Worm (Caenorhabditis elegans) whole organism, young adult: ENCODE results near the gene Y48A6B.3.

Source experiments
- B0035.1 ChIP-seq: sonication (generic microtip); optimal IDR thresholded peaks from 2 replicates; lab custom pipeline; 2016; ENCODE audit warnings: missing genetic modification characterization, mild to moderate bottlenecking, missing compliant biosample characterization, missing genotype, missing genetic modification reagents
- C06A6.2 ChIP-seq: fragments of 200-800 bp; sonication (Bioruptor generic); conservative IDR thresholded peaks from 2 replicates; pipeline ENCODE4 v1.3.6; 2022; ENCODE audit warnings: missing genetic modification characterization, missing compliant biosample characterization
- D2030.7 ChIP-seq: fragments of 200-800 bp; sonication (Bioruptor generic); IDR thresholded peaks from 2 replicates; pipeline ENCODE4 v1.3.6; 2022; ENCODE audit warnings: missing genetic modification reagents, missing genetic modification characterization, missing compliant biosample characterization
- F23B12.7 ChIP-seq: sonication (generic microtip); optimal IDR thresholded peaks from 2 replicates; lab custom pipeline; 2017; ENCODE audit warnings: missing genetic modification characterization, mild to moderate bottlenecking, missing compliant biosample characterization, antibody characterized with exemption, moderate library complexity; ENCODE audit not compliant: insufficient read depth
- F49E8.2 ChIP-seq: sonication (generic microtip); optimal IDR thresholded peaks from 3 replicates; lab custom pipeline; 2017; ENCODE audit warnings: missing genetic modification characterization, mild to moderate bottlenecking, missing compliant biosample characterization, antibody characterized with exemption, moderate library complexity; ENCODE audit not compliant: insufficient read depth
- F52B5.7 ChIP-seq: sonication (generic microtip); optimal IDR thresholded peaks from 2 replicates; lab custom pipeline; 2016; ENCODE audit warnings: mild to moderate bottlenecking, missing genetic modification characterization, missing compliant biosample characterization
- F57C9.4 ChIP-seq: sonication (generic microtip); optimal IDR thresholded peaks from 2 replicates; lab custom pipeline; 2017; ENCODE audit warnings: mild to moderate bottlenecking, missing genetic modification characterization, missing compliant biosample characterization
- Y67H2A.10 ChIP-seq: fragments of 200-800 bp; sonication (Bioruptor generic); conservative IDR thresholded peaks from 2 replicates; pipeline ENCODE4 v1.3.6; 2022; ENCODE audit warnings: missing genetic modification reagents, missing genetic modification characterization, missing compliant biosample characterization
- Y95B8A.8 ChIP-seq: fragments of 200-800 bp; sonication (Bioruptor generic); IDR thresholded peaks from 2 replicates; pipeline ENCODE4 v1.3.6; 2022; ENCODE audit warnings: missing genetic modification reagents, missing genetic modification characterization, missing compliant biosample characterization
- ama-1 ChIP-seq, 3 experiments: fragments of 150-350 bp in 1 of 3; sonication (generic microtip) in 2 of 3; optimal IDR thresholded peaks; 2 replicates each; lab custom pipeline; 2014 to 2018; ENCODE audit warnings: missing biosample characterization in 2 of 3, missing genetic modification characterization in 2 of 3, missing genetic modification reagents in 2 of 3
- aptf-3 ChIP-seq: fragments of 200-800 bp; sonication (Bioruptor generic); IDR thresholded peaks from 2 replicates; pipeline ENCODE4 v1.3.6; 2022; ENCODE audit warnings: missing genetic modification characterization, missing compliant biosample characterization
- atf-7 ChIP-seq: sonication (generic microtip); optimal IDR thresholded peaks from 2 replicates; lab custom pipeline; 2017; ENCODE audit warnings: mild to moderate bottlenecking, missing genetic modification characterization, missing compliant biosample characterization
- attf-3 ChIP-seq: fragments of 200-800 bp; sonication (Bioruptor generic); conservative IDR thresholded peaks from 2 replicates; pipeline ENCODE4 v1.3.6; 2022; ENCODE audit warnings: missing genetic modification reagents, missing genetic modification characterization, missing compliant biosample characterization
- attf-5 ChIP-seq: fragments of 200-800 bp; sonication (Bioruptor generic); optimal IDR thresholded peaks from 2 replicates; lab custom pipeline; 2018; ENCODE audit warnings: mild to moderate bottlenecking, missing genetic modification characterization, missing compliant biosample characterization
- attf-6 ChIP-seq: fragments of 200-800 bp; sonication (Bioruptor generic); IDR thresholded peaks from 2 replicates; pipeline ENCODE4 v1.3.6; 2022; ENCODE audit warnings: missing genetic modification reagents, missing genetic modification characterization, missing compliant biosample characterization
- bed-2 ChIP-seq: fragments of 200-800 bp; sonication (Bioruptor generic); IDR thresholded peaks from 2 replicates; pipeline ENCODE4 v1.3.6; 2022; ENCODE audit warnings: missing genetic modification reagents, missing genetic modification characterization, missing compliant biosample characterization
- ccch-3 ChIP-seq: fragments of 200-800 bp; sonication (Bioruptor generic); optimal IDR thresholded peaks from 2 replicates; lab custom pipeline; 2018; ENCODE audit warnings: mild to moderate bottlenecking, missing genetic modification characterization, missing compliant biosample characterization
- cebp-1 ChIP-seq, 2 experiments: fragments of 200-800 bp in 1 of 2; sonication (Bioruptor generic) in 1 of 2; sonication (generic microtip) in 1 of 2; IDR thresholded peaks in 1 of 2; optimal IDR thresholded peaks in 1 of 2; 2 replicates each; pipeline versions ENCODE4 v1.3.6 to Lab custom; 2017 to 2022; ENCODE audit warnings: missing compliant biosample characterization in 2 of 2, missing genetic modification characterization in 2 of 2, mild to moderate bottlenecking in 1 of 2, missing genetic modification reagents in 1 of 2, moderate library complexity in 1 of 2
- cebp-2 ChIP-seq: fragments of 200-800 bp; sonication (Bioruptor generic); IDR thresholded peaks from 2 replicates; pipeline ENCODE4 v1.3.6; 2022; ENCODE audit warnings: missing genetic modification characterization, missing compliant biosample characterization
- ceh-27 ChIP-seq: fragments of 200-800 bp; sonication (Bioruptor generic); optimal IDR thresholded peaks from 2 replicates; lab custom pipeline; 2018; ENCODE audit warnings: mild to moderate bottlenecking, missing genetic modification characterization, moderate library complexity, missing compliant biosample characterization
- ceh-58 ChIP-seq: fragments of 200-800 bp; sonication (Bioruptor generic); IDR thresholded peaks from 2 replicates; pipeline ENCODE4 v1.3.6; 2022; ENCODE audit warnings: missing genetic modification characterization, missing compliant biosample characterization
- die-1 ChIP-seq: sonication (generic microtip); optimal IDR thresholded peaks from 2 replicates; lab custom pipeline; 2016; ENCODE audit warnings: missing genotype, mild to moderate bottlenecking, missing genetic modification characterization, missing compliant biosample characterization
- dpl-1 ChIP-seq: fragments of 150-350 bp; optimal IDR thresholded peaks from 2 replicates; lab custom pipeline; 2014; ENCODE audit warnings: missing biosample characterization, missing genetic modification reagents, missing genetic modification characterization
- efl-1 ChIP-seq: fragments of 150-350 bp; optimal IDR thresholded peaks from 2 replicates; lab custom pipeline; 2014; ENCODE audit warnings: missing biosample characterization, missing genetic modification reagents, missing genetic modification characterization
- egrh-3 ChIP-seq: fragments of 200-800 bp; sonication (Bioruptor generic); IDR thresholded peaks from 2 replicates; pipeline ENCODE4 v1.3.6; 2022; ENCODE audit warnings: missing genetic modification reagents, missing genetic modification characterization, missing compliant biosample characterization
- fkh-3 ChIP-seq: sonication (generic microtip); optimal IDR thresholded peaks from 2 replicates; lab custom pipeline; 2016; ENCODE audit warnings: mild to moderate bottlenecking, missing genetic modification characterization, missing compliant biosample characterization
- gei-17 ChIP-seq: fragments of 200-800 bp; sonication (Bioruptor generic); optimal IDR thresholded peaks from 2 replicates; lab custom pipeline; 2018; ENCODE audit warnings: mild to moderate bottlenecking, missing genetic modification characterization, missing compliant biosample characterization
- hmg-1.2 ChIP-seq: fragments of 200-800 bp; sonication (Bioruptor generic); IDR thresholded peaks from 2 replicates; pipeline ENCODE4 v1.3.6; 2022; ENCODE audit warnings: missing genetic modification reagents, missing genetic modification characterization, missing compliant biosample characterization
- hmg-20 ChIP-seq: fragments of 200-800 bp; sonication (Bioruptor generic); IDR thresholded peaks from 2 replicates; pipeline ENCODE4 v1.3.6; 2022; ENCODE audit warnings: missing genetic modification reagents, missing genetic modification characterization, missing compliant biosample characterization
- hsf-1 ChIP-seq: fragments of 200-800 bp; sonication (Bioruptor generic); IDR thresholded peaks from 2 replicates; pipeline ENCODE4 v1.3.6; 2022; ENCODE audit warnings: missing genetic modification reagents, missing genetic modification characterization, missing compliant biosample characterization
- lag-1 ChIP-seq: fragments of 200-800 bp; sonication (Bioruptor generic); IDR thresholded peaks from 2 replicates; pipeline ENCODE4 v1.3.6; 2022; ENCODE audit warnings: missing genetic modification reagents, missing genetic modification characterization, missing compliant biosample characterization
- let-607 ChIP-seq, 2 experiments: fragments of 200-800 bp in 1 of 2; sonication (Bioruptor generic) in 1 of 2; sonication (generic microtip) in 1 of 2; optimal IDR thresholded peaks; 2 replicates each; lab custom pipeline; 2016 to 2018; ENCODE audit warnings: mild to moderate bottlenecking in 2 of 2, missing compliant biosample characterization in 2 of 2, missing genetic modification characterization in 2 of 2, moderate library complexity in 2 of 2, missing genotype in 1 of 2
- lsl-1 ChIP-seq: fragments of 200-800 bp; sonication (Bioruptor generic); optimal IDR thresholded peaks from 2 replicates; lab custom pipeline; 2018; ENCODE audit warnings: mild to moderate bottlenecking, missing genetic modification characterization, moderate library complexity, missing compliant biosample characterization
- madf-3 ChIP-seq: fragments of 200-800 bp; sonication (Bioruptor generic); IDR thresholded peaks from 2 replicates; pipeline ENCODE4 v1.3.6; 2022; ENCODE audit warnings: missing genetic modification reagents, missing genetic modification characterization, missing compliant biosample characterization
- madf-6 ChIP-seq: fragments of 200-800 bp; sonication (Bioruptor generic); IDR thresholded peaks from 2 replicates; pipeline ENCODE4 v1.3.6; 2022; ENCODE audit warnings: missing genetic modification reagents, missing genetic modification characterization, missing compliant biosample characterization
- mcd-1 ChIP-seq: fragments of 200-800 bp; sonication (Bioruptor generic); IDR thresholded peaks from 2 replicates; pipeline ENCODE4 v1.3.6; 2022; ENCODE audit warnings: missing genetic modification reagents, missing genetic modification characterization, missing compliant biosample characterization
- mel-28 ChIP-seq: sonication (generic microtip); optimal IDR thresholded peaks from 2 replicates; lab custom pipeline; 2016; ENCODE audit warnings: borderline replicate concordance, mild to moderate bottlenecking, missing genetic modification characterization, missing compliant biosample characterization
- nfyb-1 ChIP-seq: fragments of 200-800 bp; sonication (Bioruptor generic); IDR thresholded peaks from 2 replicates; pipeline ENCODE4 v1.3.6; 2022; ENCODE audit warnings: missing genetic modification reagents, missing genetic modification characterization, missing compliant biosample characterization
- nhr-90 ChIP-seq: sonication (generic microtip); optimal IDR thresholded peaks from 2 replicates; lab custom pipeline; 2016; ENCODE audit warnings: missing genotype, mild to moderate bottlenecking, missing genetic modification characterization, missing compliant biosample characterization
- rpc-1 ChIP-seq, 2 experiments: fragments of 150-350 bp in 1 of 2; sonication (generic microtip) in 1 of 2; optimal IDR thresholded peaks; 2 replicates each; lab custom pipeline; 2014 to 2018; ENCODE audit warnings: missing biosample characterization in 1 of 2, missing genetic modification characterization in 1 of 2, missing genetic modification reagents in 1 of 2, missing genotype in 1 of 2
- sdz-38 ChIP-seq: sonication (generic microtip); optimal IDR thresholded peaks from 2 replicates; lab custom pipeline; 2016; ENCODE audit warnings: missing genotype, missing genetic modification characterization, missing compliant biosample characterization
- sea-2 ChIP-seq: fragments of 200-800 bp; sonication (Bioruptor generic); IDR thresholded peaks from 2 replicates; pipeline ENCODE4 v1.3.6; 2022; ENCODE audit warnings: missing genetic modification characterization, missing compliant biosample characterization
- tbp1 ChIP-seq: fragments of 200-800 bp; sonication (Bioruptor generic); optimal IDR thresholded peaks from 2 replicates; lab custom pipeline; 2018; ENCODE audit warnings: mild to moderate bottlenecking, missing genetic modification characterization, missing compliant biosample characterization
- tbx-9 ChIP-seq: sonication (generic microtip); optimal IDR thresholded peaks from 2 replicates; lab custom pipeline; 2016; ENCODE audit warnings: borderline replicate concordance, missing genetic modification characterization, inconsistent platforms, missing compliant biosample characterization
- unc-130 ChIP-seq: sonication (generic microtip); optimal IDR thresholded peaks from 2 replicates; lab custom pipeline; 2016; ENCODE audit warnings: missing genetic modification reagents, missing genetic modification characterization, missing compliant biosample characterization
- unc-62 ChIP-seq: fragments of 150-350 bp; optimal IDR thresholded peaks from 2 replicates; lab custom pipeline; 2014; ENCODE audit warnings: missing biosample characterization, missing genetic modification reagents, missing genetic modification characterization
- xnd-1 ChIP-seq: sonication (generic microtip); optimal IDR thresholded peaks from 2 replicates; lab custom pipeline; 2016; ENCODE audit warnings: missing genotype, missing genetic modification reagents, missing genetic modification characterization, missing compliant biosample characterization
- ztf-26 ChIP-seq: sonication (generic microtip); optimal IDR thresholded peaks from 2 replicates; lab custom pipeline; 2017; ENCODE audit warnings: missing genetic modification characterization, missing compliant biosample characterization

Gene Y48A6B.3

ce11 chrIII:11026516-11027048 is 18.6 kb downstream of the Y48A6B.3 start, which contains the start of gene Y48A6B.7 (continued):
- no peak for TF ChIP-seq dpl-1 (GFP tag; lab: Kevin White, UChicago)
- no peak for TF ChIP-seq aptf-3 (GFP tag; lab: Robert Waterston, UW)
- TF ChIP-seq nhr-90 (tag; lab: Kevin White, UChicago), result peak; percentile 46
- TF ChIP-seq lsl-1 (GFP tag; lab: Kevin White, UChicago), result no peak
- no peak for TF ChIP-seq die-1 (tag; lab: Kevin White, UChicago)
- TF ChIP-seq tbx-9, result no peak
- TF ChIP-seq fkh-3, result no peak
- no peak for TF ChIP-seq cebp-1 (GFP tag; IDR thresholded peaks at IDR 0.05; lab: Robert Waterston, UW)
- no peak for TF ChIP-seq cebp-1 (tag; optimal IDR thresholded peaks at IDR 0.05; lab: Kevin White, UChicago)
- no peak for TF ChIP-seq B0035.1
- TF ChIP-seq hsf-1 (GFP tag; lab: Robert Waterston, UW), result no peak
- TF ChIP-seq mel-28 (tag; lab: Kevin White, UChicago), result no peak
- no peak for TF ChIP-seq D2030.7
- no peak for TF ChIP-seq F52B5.7 (tag; lab: Kevin White, UChicago)
- no peak for TF ChIP-seq F57C9.4
- no peak for TF ChIP-seq attf-5 (GFP tag; lab: Kevin White, UChicago)
- TF ChIP-seq ceh-27 (GFP tag; lab: Kevin White, UChicago), result no peak
- TF ChIP-seq xnd-1 (tag; lab: Kevin White, UChicago), result no peak
- no peak for TF ChIP-seq efl-1 (GFP tag; lab: Kevin White, UChicago)
- no peak for TF ChIP-seq madf-6 (GFP tag; lab: Robert Waterston, UW)
- TF ChIP-seq madf-3 (GFP tag; lab: Robert Waterston, UW), result no peak
- no peak for TF ChIP-seq attf-6 (GFP tag; lab: Robert Waterston, UW)
- TF ChIP-seq atf-7, result peak; percentile 55
- no peak for TF ChIP-seq cebp-2
- TF ChIP-seq F23B12.7, result no peak
- no peak for TF ChIP-seq rpc-1 (optimal IDR thresholded peaks at IDR 0.05; lab: Kevin White, UChicago)
- no peak for TF ChIP-seq rpc-1 (tag; optimal IDR thresholded peaks at IDR 0.05; lab: Kevin White, UChicago)
- TF ChIP-seq let-607 (tag; optimal IDR thresholded peaks at IDR 0.05; lab: Kevin White, UChicago), result peak in 1 of 2 experiments; percentile 51
- TF ChIP-seq lag-1, result no peak
- TF ChIP-seq sea-2 (GFP tag; lab: Robert Waterston, UW), result no peak
- TF ChIP-seq hmg-1.2 (GFP tag; lab: Robert Waterston, UW), result no peak
- TF ChIP-seq tbp1 (GFP tag; lab: Kevin White, UChicago), result peak; percentile 16
- no peak for TF ChIP-seq Y95B8A.8 (GFP tag; lab: Robert Waterston, UW)
- no peak for TF ChIP-seq Y67H2A.10 (GFP tag; lab: Robert Waterston, UW)
- peak; percentile 65; the same call in 1 of the 2 replicates for TF ChIP-seq nfyb-1 (GFP tag; lab: Robert Waterston, UW)
- no peak for TF ChIP-seq unc-130 (GFP tag; lab: Kevin White, UChicago)
- no peak for TF ChIP-seq C06A6.2 (GFP tag; lab: Robert Waterston, UW)
- TF ChIP-seq ztf-26 (tag; lab: Kevin White, UChicago), result no peak
- TF ChIP-seq ama-1 (optimal IDR thresholded peaks at IDR 0.05; lab: Kevin White, UChicago), result no peak
- TF ChIP-seq ama-1 (GFP tag; optimal IDR thresholded peaks at IDR 0.05; lab: Kevin White, UChicago), result no peak
- no peak for TF ChIP-seq attf-3 (GFP tag; lab: Robert Waterston, UW)
- TF ChIP-seq egrh-3 (GFP tag; lab: Robert Waterston, UW), result no peak
- no peak for TF ChIP-seq ceh-58 (GFP tag; lab: Robert Waterston, UW)
- no peak for TF ChIP-seq unc-62 (GFP tag; lab: Kevin White, UChicago)
- TF ChIP-seq sdz-38 (tag; lab: Kevin White, UChicago), result no peak
- TF ChIP-seq gei-17 (GFP tag; lab: Kevin White, UChicago), result no peak
- TF ChIP-seq F49E8.2 (tag; lab: Kevin White, UChicago), result no peak
- TF ChIP-seq mcd-1 (GFP tag; lab: Robert Waterston, UW), result 0 out of 2 replicates have a peak, but pooled peaks have one; percentile 41
- no peak for TF ChIP-seq ccch-3 (GFP tag; lab: Kevin White, UChicago)
- no peak for TF ChIP-seq hmg-20 (GFP tag; lab: Robert Waterston, UW)
- TF ChIP-seq bed-2, result no peak
